Worm (Caenorhabditis elegans): ENCODE results near the gene dmsr-15.

DNA sequence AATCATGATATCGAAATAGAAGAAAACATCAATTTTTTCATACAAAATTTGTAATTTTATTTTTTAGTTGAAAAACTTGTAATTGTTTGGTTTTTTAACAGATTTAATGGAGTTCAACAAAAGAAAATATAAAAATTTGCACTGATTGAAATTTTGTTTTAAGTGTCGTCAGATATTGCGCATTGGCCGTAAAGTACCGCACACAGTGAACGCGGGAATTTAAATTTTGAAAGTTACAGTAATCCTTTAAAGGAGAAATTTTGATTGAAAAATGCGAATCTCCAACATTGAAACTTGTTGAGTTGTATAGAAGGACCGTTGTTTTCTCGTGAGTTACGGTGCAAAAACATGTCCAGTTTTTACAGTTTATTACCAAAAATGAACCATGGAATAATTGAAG is 35.7 kb downstream of the dmsr-15 start:
- TF ChIP-seq pag-3 (tag; optimal IDR thresholded peaks at IDR 0.05; ENCODE audit: borderline replicate concordance) (no peak), F13H6.1 (tag; optimal IDR thresholded peaks at IDR 0.05) (no peak), fkh-10 (GFP tag; optimal IDR thresholded peaks at IDR 0.05) (no peak), ceh-48 (tag; optimal IDR thresholded peaks at IDR 0.05) (no peak), fkh-6 (tag; optimal IDR thresholded peaks at IDR 0.05) (no peak), pha-4 (tag; optimal IDR thresholded peaks at IDR 0.05) (no peak), elt-2 (tag; optimal IDR thresholded peaks at IDR 0.05) (no peak), pat-9 (tag; optimal IDR thresholded peaks at IDR 0.05) (no peak), dve-1 (tag; optimal IDR thresholded peaks at IDR 0.05) (no peak), ama-1 (optimal IDR thresholded peaks at IDR 0.05) (no peak), gmeb-2 (tag; optimal IDR thresholded peaks at IDR 0.05) (no peak), tbx-2 (tag; optimal IDR thresholded peaks at IDR 0.05) (no peak), elt-4 (tag; optimal IDR thresholded peaks at IDR 0.05) (no peak), ttx-3 (tag; optimal IDR thresholded peaks at IDR 0.05) (no peak)

Data from whole organism, late embryonic.